Worm (Caenorhabditis elegans): Measurements from ENCODE around the gene Y110A2AL.10.

ce11 chrII:2919074-2919857 lies 47.5 kb upstream of the Y110A2AL.10 start, which contains the start of the genes ncap-1 and Y110A2AR.1:
- TF ChIP-seq egl-27 (tag; optimal IDR thresholded peaks at IDR 0.05) (no peak), ztf-11 (tag; optimal IDR thresholded peaks at IDR 0.05) (no peak), ceh-16 (tag; optimal IDR thresholded peaks at IDR 0.05) (no peak), egl-5 (tag; optimal IDR thresholded peaks at IDR 0.05) (no peak), ZK546.5 (tag; optimal IDR thresholded peaks at IDR 0.05) (no peak), nhr-77 (tag; optimal IDR thresholded peaks at IDR 0.05) (no peak), nhr-237 (tag; optimal IDR thresholded peaks at IDR 0.05) (no peak), fkh-2 (tag; optimal IDR thresholded peaks at IDR 0.05) (no peak), fos-1 (tag; optimal IDR thresholded peaks at IDR 0.05) (no peak), ama-1 (optimal IDR thresholded peaks at IDR 0.05) (no peak), elt-3 (tag; optimal IDR thresholded peaks at IDR 0.05) (no peak), zag-1 (tag; optimal IDR thresholded peaks at IDR 0.05) (no peak)

Measured in whole organism, L3 larva.